Worm (Caenorhabditis elegans) whole organism, L4/young adult: ENCODE data around the gene R02F11.1.

Experiments used
- W03F9.2 ChIP-seq: fragments of 150-350 bp; optimal IDR thresholded peaks from 2 replicates; lab custom pipeline; 2014; ENCODE audit warnings: missing biosample characterization, missing genetic modification characterization
- dao-5 ChIP-seq: sonication (generic microtip); optimal IDR thresholded peaks from 2 replicates; lab custom pipeline; 2016; ENCODE audit warnings: missing genotype, missing genetic modification characterization, moderate library complexity, missing compliant biosample characterization
- him-1 ChIP-seq: sonication (generic microtip); optimal IDR thresholded peaks from 2 replicates; lab custom pipeline; 2016; ENCODE audit warnings: missing genotype, missing genetic modification reagents, missing genetic modification characterization, missing compliant biosample characterization

DNA sequence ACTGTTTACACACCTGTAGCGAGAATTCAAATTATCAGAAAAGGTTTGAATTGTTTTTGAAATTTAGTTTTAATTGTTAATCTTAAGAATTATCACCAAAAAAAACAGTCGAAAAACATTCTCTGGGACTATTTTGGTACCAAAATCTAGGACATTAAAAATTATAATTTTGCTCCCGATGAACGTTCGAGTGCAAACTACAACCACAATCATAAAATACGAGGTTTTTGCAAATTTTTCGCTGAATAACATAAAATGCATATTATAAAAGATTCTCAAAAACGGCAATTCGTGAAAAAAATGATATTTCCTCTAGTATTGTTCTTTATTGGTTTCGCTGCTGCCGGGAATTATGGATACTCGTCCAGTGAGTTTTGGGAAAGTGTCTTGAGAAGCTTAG lies 10.5 kb upstream of the R02F11.1 start, which contains the start of gene R02F11.12:
- TF ChIP-seq dao-5 (tag; lab: Kevin White, UChicago) (no peak), him-1 (tag; lab: Kevin White, UChicago) (no peak), W03F9.2 (tag; lab: Kevin White, UChicago) (no peak)
